Worm (Caenorhabditis elegans) whole organism, L4 larva: Measurements from ENCODE around the gene srh-7.
A peak's percentile ranks its signal among the peaks of the same experiment; 100 is the strongest.

ENCODE experiments used
- F10B5.3 ChIP-seq: sonication (generic microtip); optimal IDR thresholded peaks from 2 replicates; lab custom pipeline; 2016; ENCODE audit warnings: mild to moderate bottlenecking, missing genetic modification characterization, missing compliant biosample characterization
- F37D6.2 ChIP-seq: sonication (generic microtip); optimal IDR thresholded peaks from 2 replicates; lab custom pipeline; 2016; ENCODE audit warnings: mild to moderate bottlenecking, missing genetic modification characterization, missing compliant biosample characterization
- T20F7.1 ChIP-seq: fragments of 200-800 bp; sonication (Bioruptor generic); optimal IDR thresholded peaks from 2 replicates; lab custom pipeline; 2018; ENCODE audit warnings: mild to moderate bottlenecking, missing genetic modification characterization, missing compliant biosample characterization
- T26A8.4 ChIP-seq: fragments of 200-800 bp; sonication (Bioruptor generic); IDR thresholded peaks from 2 replicates; pipeline ENCODE4 v1.3.6; 2022; ENCODE audit warnings: missing genetic modification characterization, missing compliant biosample characterization
- Y105C5A.15 ChIP-seq: fragments of 200-800 bp; sonication (Bioruptor generic); IDR thresholded peaks from 2 replicates; pipeline ENCODE4 v1.3.6; 2022; ENCODE audit warnings: missing genetic modification characterization, missing compliant biosample characterization
- Y48G9A.11 ChIP-seq: fragments of 200-800 bp; sonication (Bioruptor generic); IDR thresholded peaks from 2 replicates; pipeline ENCODE4 v1.3.6; 2022; ENCODE audit warnings: missing genetic modification reagents, missing genetic modification characterization, missing compliant biosample characterization
- Y75B8A.6 ChIP-seq: fragments of 200-800 bp; sonication (Bioruptor generic); IDR thresholded peaks from 2 replicates; pipeline ENCODE4 v1.3.6; 2022; ENCODE audit warnings: missing genetic modification reagents, missing genetic modification characterization, missing compliant biosample characterization
- ZK337.2 ChIP-seq: fragments of 200-800 bp; sonication (Bioruptor generic); IDR thresholded peaks from 2 replicates; pipeline ENCODE4 v1.3.6; 2022; ENCODE audit warnings: missing genetic modification reagents, missing genetic modification characterization, missing compliant biosample characterization
- aha-1 ChIP-seq: fragments of 150-350 bp; peaks from one replicate; lab custom pipeline; 2014; ENCODE audit warnings: missing biosample characterization, missing genetic modification characterization
- ceh-20 ChIP-seq: fragments of 200-800 bp; sonication (Bioruptor generic); IDR thresholded peaks from 2 replicates; pipeline ENCODE4 v1.3.6; 2022; ENCODE audit warnings: missing genetic modification reagents, missing genetic modification characterization, missing compliant biosample characterization
- ceh-28 ChIP-seq: fragments of 150-350 bp; optimal IDR thresholded peaks from 2 replicates; lab custom pipeline; 2014; ENCODE audit warnings: missing biosample characterization, missing genetic modification reagents, missing genetic modification characterization
- ceh-32 ChIP-seq: sonication (generic microtip); optimal IDR thresholded peaks from 2 replicates; lab custom pipeline; 2016; ENCODE audit warnings: mild to moderate bottlenecking, missing genetic modification characterization, missing compliant biosample characterization; ENCODE audit not compliant: poor library complexity
- ceh-62 ChIP-seq: sonication (generic microtip); optimal IDR thresholded peaks from 2 replicates; lab custom pipeline; 2017; ENCODE audit warnings: missing biosample characterization, missing genetic modification characterization
- ceh-82 ChIP-seq: sonication (generic microtip); optimal IDR thresholded peaks from 2 replicates; lab custom pipeline; 2017; ENCODE audit warnings: missing biosample characterization, missing genetic modification characterization
- cey-2 ChIP-seq: sonication (generic microtip); optimal IDR thresholded peaks from 3 replicates; lab custom pipeline; 2017; ENCODE audit warnings: missing genetic modification characterization, mild to moderate bottlenecking, missing compliant biosample characterization, antibody characterized with exemption, borderline replicate concordance; ENCODE audit not compliant: insufficient read depth
- daf-16 ChIP-seq, 3 experiments: sonication (generic microtip); optimal IDR thresholded peaks; 2 replicates each; lab custom pipeline; 2016 to 2017; ENCODE audit warnings: missing genetic modification characterization in 3 of 3, missing genetic modification reagents in 3 of 3, mild to moderate bottlenecking in 2 of 3, missing compliant biosample characterization in 2 of 3, missing biosample characterization in 1 of 3, moderate library complexity in 1 of 3
- daf-19 ChIP-seq: fragments of 200-800 bp; sonication (Bioruptor generic); conservative IDR thresholded peaks from 2 replicates; pipeline ENCODE4 v1.3.6; 2022; ENCODE audit warnings: missing genetic modification characterization, missing compliant biosample characterization
- dmd-6 ChIP-seq: fragments of 200-800 bp; sonication (Bioruptor generic); IDR thresholded peaks from 2 replicates; pipeline ENCODE4 v1.3.6; 2022; ENCODE audit warnings: missing genetic modification reagents, missing genetic modification characterization, missing compliant biosample characterization
- dve-1 ChIP-seq: sonication (generic microtip); optimal IDR thresholded peaks from 2 replicates; lab custom pipeline; 2017; ENCODE audit warnings: antibody characterized with exemption, mild to moderate bottlenecking, missing genetic modification characterization, missing compliant biosample characterization; ENCODE audit not compliant: insufficient read depth
- egl-43 ChIP-seq: fragments of 200-800 bp; sonication (Bioruptor generic); IDR thresholded peaks from 2 replicates; pipeline ENCODE4 v1.3.6; 2022; ENCODE audit warnings: missing genetic modification reagents, missing genetic modification characterization, missing compliant biosample characterization
- fkh-10 ChIP-seq: fragments of 150-350 bp; optimal IDR thresholded peaks from 2 replicates; lab custom pipeline; 2014; ENCODE audit warnings: missing biosample characterization, missing genetic modification reagents, missing genetic modification characterization
- gei-8 ChIP-seq: fragments of 200-800 bp; sonication (Bioruptor generic); optimal IDR thresholded peaks from 2 replicates; lab custom pipeline; 2018; ENCODE audit warnings: mild to moderate bottlenecking, missing genetic modification characterization, missing compliant biosample characterization
- hlh-30 ChIP-seq: sonication (generic microtip); optimal IDR thresholded peaks from 2 replicates; lab custom pipeline; 2017; ENCODE audit warnings: antibody characterized with exemption, mild to moderate bottlenecking, missing genetic modification characterization, missing compliant biosample characterization; ENCODE audit not compliant: insufficient read depth
- lin-1 ChIP-seq: fragments of 200-800 bp; sonication (Bioruptor generic); IDR thresholded peaks from 2 replicates; pipeline ENCODE4 v1.3.6; 2022; ENCODE audit warnings: missing genetic modification reagents, missing genetic modification characterization, missing compliant biosample characterization
- lin-29 ChIP-seq: fragments of 200-800 bp; sonication (Bioruptor generic); IDR thresholded peaks from 2 replicates; pipeline ENCODE4 v1.3.6; 2022; ENCODE audit warnings: missing genetic modification reagents, missing genetic modification characterization, missing compliant biosample characterization
- lin-38 ChIP-seq: fragments of 200-800 bp; sonication (Bioruptor generic); IDR thresholded peaks from 2 replicates; pipeline ENCODE4 v1.3.6; 2022; ENCODE audit warnings: missing genetic modification reagents, missing genetic modification characterization, missing compliant biosample characterization
- lsy-2 ChIP-seq, 2 experiments: fragments of 150-350 bp in 1 of 2; sonication (generic microtip) in 1 of 2; optimal IDR thresholded peaks; 2 replicates each; lab custom pipeline; 2014 to 2017; ENCODE audit warnings: missing biosample characterization in 2 of 2, missing genetic modification characterization in 2 of 2
- madf-9 ChIP-seq: fragments of 200-800 bp; sonication (Bioruptor generic); conservative IDR thresholded peaks from 2 replicates; pipeline ENCODE4 v1.3.6; 2022; ENCODE audit warnings: missing genetic modification reagents, missing genetic modification characterization, missing compliant biosample characterization
- mdt-29 ChIP-seq: fragments of 200-800 bp; sonication (Bioruptor generic); IDR thresholded peaks from 2 replicates; pipeline ENCODE4 v1.3.6; 2022; ENCODE audit warnings: missing genetic modification reagents, missing genetic modification characterization, missing compliant biosample characterization
- mes-2 ChIP-seq: sonication (generic microtip); optimal IDR thresholded peaks from 2 replicates; lab custom pipeline; 2016; ENCODE audit warnings: missing genotype, mild to moderate bottlenecking, missing genetic modification characterization, missing compliant biosample characterization; ENCODE audit not compliant: poor library complexity, severe bottlenecking
- mxl-3 ChIP-seq: fragments of 200-800 bp; sonication (Bioruptor generic); optimal IDR thresholded peaks from 2 replicates; lab custom pipeline; 2018; ENCODE audit warnings: mild to moderate bottlenecking, missing genetic modification characterization, missing compliant biosample characterization
- nhr-102 ChIP-seq: sonication (generic microtip); optimal IDR thresholded peaks from 2 replicates; lab custom pipeline; 2016; ENCODE audit warnings: mild to moderate bottlenecking, missing genetic modification characterization, moderate library complexity, missing compliant biosample characterization
- nhr-11 ChIP-seq: fragments of 150-350 bp; optimal IDR thresholded peaks from 2 replicates; lab custom pipeline; 2014; ENCODE audit warnings: missing biosample characterization, missing genetic modification characterization
- nhr-111 ChIP-seq: fragments of 200-800 bp; sonication (Bioruptor generic); optimal IDR thresholded peaks from 2 replicates; lab custom pipeline; 2018; ENCODE audit warnings: mild to moderate bottlenecking, missing genetic modification characterization, missing compliant biosample characterization
- nhr-237 ChIP-seq: sonication (generic microtip); optimal IDR thresholded peaks from 2 replicates; lab custom pipeline; 2017; ENCODE audit warnings: missing biosample characterization, missing genetic modification characterization
- nhr-41 ChIP-seq: fragments of 200-800 bp; sonication (Bioruptor generic); IDR thresholded peaks from 2 replicates; pipeline ENCODE4 v1.3.6; 2022; ENCODE audit warnings: missing genetic modification reagents, missing genetic modification characterization, missing compliant biosample characterization
- nhr-6 ChIP-seq: fragments of 150-350 bp; optimal IDR thresholded peaks from 2 replicates; lab custom pipeline; 2014; ENCODE audit warnings: missing biosample characterization, missing genetic modification characterization
- nhr-77 ChIP-seq: fragments of 150-350 bp; optimal IDR thresholded peaks from 2 replicates; lab custom pipeline; 2014; ENCODE audit warnings: missing biosample characterization, missing genetic modification characterization
- pha-4 ChIP-seq, 2 experiments: fragments of 150-350 bp in 1 of 2; fragments of 200-800 bp in 1 of 2; sonication (Bioruptor generic) in 1 of 2; IDR thresholded peaks in 1 of 2; optimal IDR thresholded peaks in 1 of 2; 2 replicates each; pipeline versions ENCODE4 v1.3.6 to Lab custom; 2014 to 2022; ENCODE audit warnings: missing genetic modification characterization in 2 of 2, missing genetic modification reagents in 2 of 2, missing biosample characterization in 1 of 2, missing compliant biosample characterization in 1 of 2
- pqm-1 ChIP-seq: sonication (generic microtip); optimal IDR thresholded peaks from 2 replicates; lab custom pipeline; 2017; ENCODE audit warnings: missing biosample characterization, missing genetic modification characterization
- saeg-2 ChIP-seq: fragments of 200-800 bp; sonication (Bioruptor generic); IDR thresholded peaks from 2 replicates; pipeline ENCODE4 v1.3.6; 2022; ENCODE audit warnings: missing genetic modification reagents, missing genetic modification characterization, missing compliant biosample characterization
- snpc-4 ChIP-seq: fragments of 150-350 bp; optimal IDR thresholded peaks from 2 replicates; lab custom pipeline; 2014; ENCODE audit warnings: missing biosample characterization, missing genetic modification characterization
- spr-1 ChIP-seq: sonication (generic microtip); optimal IDR thresholded peaks from 2 replicates; lab custom pipeline; 2016; ENCODE audit warnings: mild to moderate bottlenecking, missing genetic modification characterization, missing compliant biosample characterization
- vab-7 ChIP-seq: fragments of 200-800 bp; sonication (Bioruptor generic); IDR thresholded peaks from 2 replicates; pipeline ENCODE4 v1.3.6; 2022; ENCODE audit warnings: missing genetic modification reagents, missing genetic modification characterization, missing compliant biosample characterization
- zfp-3 ChIP-seq: fragments of 200-800 bp; sonication (Bioruptor generic); conservative IDR thresholded peaks from 2 replicates; pipeline ENCODE4 v1.3.6; 2022; ENCODE audit warnings: missing genetic modification reagents, missing genetic modification characterization, missing compliant biosample characterization
- zip-11 ChIP-seq: fragments of 200-800 bp; sonication (Bioruptor generic); IDR thresholded peaks from 2 replicates; pipeline ENCODE4 v1.3.6; 2022; ENCODE audit warnings: missing genetic modification characterization, missing compliant biosample characterization
- ztf-7 ChIP-seq: fragments of 150-350 bp; optimal IDR thresholded peaks from 2 replicates; lab custom pipeline; 2014; ENCODE audit warnings: missing biosample characterization, missing genetic modification characterization

Gene srh-7

DNA sequence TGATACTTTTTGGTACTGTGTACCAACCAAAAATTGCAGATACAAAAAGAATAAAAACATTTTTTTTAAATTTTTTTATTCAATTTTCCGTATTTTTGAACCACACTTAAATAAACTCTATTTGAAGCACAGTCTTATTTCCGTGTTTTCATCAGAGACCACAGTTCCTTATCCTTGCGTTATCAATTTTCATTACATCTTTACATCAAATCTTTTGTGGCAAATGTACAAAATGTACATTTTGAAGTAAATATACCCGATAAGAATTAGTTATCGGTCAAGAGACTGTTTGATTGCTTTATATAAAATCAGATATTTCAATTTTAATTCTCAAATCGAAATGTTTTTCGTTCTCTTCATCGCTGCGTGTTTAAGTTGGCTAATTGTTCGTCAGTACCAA lies 14.3 kb downstream of the srh-7 start, which contains the start of gene cyp-35A3:
Gene cyp-35A3 (plus strand): TSS at position 301 of the 400 bp plus-strand sequence.
- TF ChIP-seq gei-8 (GFP tag; lab: Kevin White, UChicago) = no peak
- TF ChIP-seq nhr-102 (tag; lab: Kevin White, UChicago) = no peak
- TF ChIP-seq F10B5.3 (tag; lab: Kevin White, UChicago) = no peak
- TF ChIP-seq ceh-62 (tag; lab: Kevin White, UChicago) = no peak
- no peak for TF ChIP-seq Y75B8A.6 (GFP tag; lab: Robert Waterston, UW)

DNA sequence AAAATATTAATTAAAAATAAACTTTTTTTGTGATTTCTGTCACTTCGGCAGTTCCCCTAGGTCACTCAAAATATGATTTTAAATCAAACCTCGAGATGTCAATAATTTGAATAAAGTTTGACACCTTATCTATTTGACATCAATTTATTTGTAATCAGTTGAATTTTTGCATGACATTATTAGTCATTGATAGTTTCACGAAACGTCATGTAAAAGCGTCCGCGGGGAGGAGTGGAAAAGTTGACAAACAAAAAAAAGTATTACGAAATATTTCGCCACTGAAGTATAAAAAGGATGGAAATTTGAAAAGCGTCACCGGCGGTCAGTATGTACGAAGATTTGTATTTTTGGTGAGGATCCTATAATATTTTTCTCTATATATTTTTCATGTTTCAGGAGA lies 16.8 kb downstream of the srh-7 start, which contains the start of gene K09D9.1:
Gene K09D9.1 (plus strand): TSS at position 271 of the 400 bp plus-strand sequence.
- TF ChIP-seq vab-7 (GFP tag; lab: Robert Waterston, UW) (no peak), aha-1 (no peak), dmd-6 (GFP tag; lab: Robert Waterston, UW) (peak; percentile 97), ztf-7 (tag; lab: Kevin White, UChicago) (peak; percentile 67), pqm-1 (peak; percentile 75), T20F7.1 (GFP tag; lab: Kevin White, UChicago) (peak; percentile 70), ceh-82 (tag; lab: Kevin White, UChicago) (no peak), saeg-2 (no peak), daf-19 (GFP tag; lab: Robert Waterston, UW) (no peak), pha-4 (GFP tag; IDR thresholded peaks at IDR 0.05; lab: Robert Waterston, UW) (peak; percentile 38; the same call in 1 of the 2 replicates), pha-4 (tag; optimal IDR thresholded peaks at IDR 0.05; lab: Kevin White, UChicago) (peak; percentile 29), nhr-41 (GFP tag; lab: Robert Waterston, UW) (peak; percentile 58; the same call in 1 of the 2 replicates), snpc-4 (no peak), madf-9 (GFP tag; lab: Robert Waterston, UW) (no peak), spr-1 (tag; lab: Kevin White, UChicago) (no peak), lsy-2 (tag; optimal IDR thresholded peaks at IDR 0.05; lab: Kevin White, UChicago) (no peak), lin-29 (GFP tag; lab: Robert Waterston, UW) (no peak), T26A8.4 (GFP tag; lab: Robert Waterston, UW) (no peak), gei-8 (GFP tag; lab: Kevin White, UChicago) (no peak), lin-38 (GFP tag; lab: Robert Waterston, UW) (no peak), ceh-28 (tag; lab: Kevin White, UChicago) (no peak), fkh-10 (GFP tag; lab: Kevin White, UChicago) (no peak), dve-1 (peak; percentile 93), mdt-29 (no peak), ZK337.2 (GFP tag; lab: Robert Waterston, UW) (no peak), zfp-3 (GFP tag; lab: Robert Waterston, UW) (no peak), nhr-11 (tag; lab: Kevin White, UChicago) (no peak), Y75B8A.6 (GFP tag; lab: Robert Waterston, UW) (no peak), zip-11 (no peak), ceh-32 (tag; lab: Kevin White, UChicago) (no peak), nhr-237 (no peak), mxl-3 (GFP tag; lab: Kevin White, UChicago) (no peak), F37D6.2 (tag; lab: Kevin White, UChicago) (no peak), nhr-77 (tag; lab: Kevin White, UChicago) (peak; percentile 86), hlh-30 (tag; lab: Kevin White, UChicago) (peak; percentile 79), egl-43 (GFP tag; lab: Robert Waterston, UW) (no peak), lin-1 (GFP tag; lab: Robert Waterston, UW) (0 out of 2 replicates have a peak, but pooled peaks have one; percentile 45), Y105C5A.15 (no peak), daf-16 (GFP tag; optimal IDR thresholded peaks at IDR 0.05; lab: Kevin White, UChicago) (peak in 1 of 2 experiments; percentile 57), daf-16 (tag; optimal IDR thresholded peaks at IDR 0.05; lab: Kevin White, UChicago) (peak; percentile 95), nhr-6 (peak; percentile 17), cey-2 (tag; lab: Kevin White, UChicago) (no peak), ceh-20 (GFP tag; lab: Robert Waterston, UW) (no peak), mes-2 (no peak), nhr-111 (GFP tag; lab: Kevin White, UChicago) (no peak), Y48G9A.11 (GFP tag; lab: Robert Waterston, UW) (no peak)
